Fruit fly (Drosophila melanogaster) whole organism, embryonic: ENCODE data around the gene CG1640.

Experiments used
- Bgb ChIP-seq: fragments of 200-800 bp; sonication (Bioruptor generic); IDR thresholded peaks from 2 replicates; pipeline ENCODE4 v1.3.6; 2022; ENCODE audit warnings: missing biosample characterization, missing genetic modification characterization; ENCODE audit not compliant: partially characterized antibody
- CG10209 ChIP-seq: fragments of 200-800 bp; sonication (Bioruptor generic); optimal IDR thresholded peaks from 3 replicates; lab custom pipeline; 2017; ENCODE audit warnings: missing biosample characterization, mild to moderate bottlenecking, missing genetic modification characterization, missing genetic modification reagents
- CG10565 ChIP-seq: fragments of 200-800 bp; sonication (Bioruptor generic); optimal IDR thresholded peaks from 3 replicates; lab custom pipeline; 2016; ENCODE audit warnings: missing biosample characterization, mild to moderate bottlenecking, missing genetic modification characterization
- CG15011 ChIP-seq: fragments of 200-800 bp; sonication (Bioruptor generic); optimal IDR thresholded peaks from 3 replicates; lab custom pipeline; 2018; ENCODE audit warnings: missing biosample characterization, mild to moderate bottlenecking, missing genetic modification characterization
- CG15269 ChIP-seq: fragments of 200-800 bp; sonication (Bioruptor generic); optimal IDR thresholded peaks from 2 replicates; lab custom pipeline; 2018; ENCODE audit warnings: missing biosample characterization, mild to moderate bottlenecking, missing genetic modification characterization, moderate library complexity
- CG15696 ChIP-seq: fragments of 200-800 bp; sonication (Bioruptor generic); optimal IDR thresholded peaks from 2 replicates; lab custom pipeline; 2019; ENCODE audit warnings: missing biosample characterization, mild to moderate bottlenecking, missing genetic modification characterization, moderate library complexity
- CG16779 ChIP-seq: fragments of 200-800 bp; sonication (Bioruptor generic); IDR thresholded peaks from 2 replicates; pipeline ENCODE4 v1.3.6; 2022; ENCODE audit warnings: missing biosample characterization, missing genetic modification characterization
- CG16815 ChIP-seq: fragments of 200-800 bp; sonication (Bioruptor generic); optimal IDR thresholded peaks from 3 replicates; lab custom pipeline; 2017; ENCODE audit warnings: missing biosample characterization, mild to moderate bottlenecking, missing genetic modification characterization
- CG18262 ChIP-seq: fragments of 200-800 bp; optimal IDR thresholded peaks from 3 replicates; lab custom pipeline; 2019; ENCODE audit warnings: missing biosample characterization, mild to moderate bottlenecking, missing genetic modification characterization, moderate library complexity
- CG2875 ChIP-seq: fragments of 200-800 bp; sonication (Bioruptor generic); optimal IDR thresholded peaks from 2 replicates; lab custom pipeline; 2017; ENCODE audit warnings: missing biosample characterization, mild to moderate bottlenecking, missing genetic modification characterization, missing genetic modification reagents
- CG31388 ChIP-seq: fragments of 200-800 bp; sonication (Bioruptor generic); optimal IDR thresholded peaks from 2 replicates; lab custom pipeline; 2016; ENCODE audit warnings: missing biosample characterization, missing genetic modification characterization
- CG42726 ChIP-seq: fragments of 200-800 bp; sonication (Bioruptor generic); IDR thresholded peaks from 2 replicates; pipeline ENCODE4 v1.3.6; 2022; ENCODE audit warnings: missing biosample characterization, missing genetic modification characterization; ENCODE audit not compliant: partially characterized antibody
- CG4707 ChIP-seq: fragments of 200-800 bp; sonication (Bioruptor generic); optimal IDR thresholded peaks from 2 replicates; lab custom pipeline; 2018; ENCODE audit warnings: missing biosample characterization, mild to moderate bottlenecking, missing genetic modification characterization, moderate library complexity
- CG7556 ChIP-seq: fragments of 200-800 bp; sonication (Bioruptor generic); optimal IDR thresholded peaks from 2 replicates; lab custom pipeline; 2017; ENCODE audit warnings: missing biosample characterization, mild to moderate bottlenecking, missing genetic modification characterization
- CG8089 ChIP-seq: fragments of 200-800 bp; sonication (Bioruptor generic); optimal IDR thresholded peaks from 3 replicates; lab custom pipeline; 2016; ENCODE audit warnings: missing biosample characterization, missing genetic modification characterization
- CG9817 ChIP-seq: fragments of 200-800 bp; sonication (Bioruptor generic); optimal IDR thresholded peaks from 2 replicates; lab custom pipeline; 2018; ENCODE audit warnings: missing biosample characterization, mild to moderate bottlenecking, missing genetic modification characterization, moderate library complexity
- CG9876 ChIP-seq: fragments of 200-800 bp; sonication (Bioruptor generic); optimal IDR thresholded peaks from 2 replicates; lab custom pipeline; 2016; ENCODE audit warnings: missing biosample characterization, missing genetic modification characterization
- CHES-1-like ChIP-seq: fragments of 200-800 bp; sonication (Bioruptor generic); optimal IDR thresholded peaks from 2 replicates; lab custom pipeline; 2016; ENCODE audit warnings: missing biosample characterization, missing genetic modification characterization
- Camta ChIP-seq: fragments of 200-800 bp; sonication (Bioruptor generic); optimal IDR thresholded peaks from 2 replicates; lab custom pipeline; 2016; ENCODE audit warnings: missing biosample characterization, missing genetic modification characterization
- Chrac-16 ChIP-seq: fragments of 200-800 bp; sonication (Bioruptor generic); optimal IDR thresholded peaks from 3 replicates; lab custom pipeline; 2016; ENCODE audit warnings: missing biosample characterization, missing genetic modification characterization
- ERR ChIP-seq: fragments of 200-800 bp; sonication (Bioruptor generic); optimal IDR thresholded peaks from 2 replicates; lab custom pipeline; 2016; ENCODE audit warnings: missing biosample characterization, missing genetic modification characterization
- Eip74EF ChIP-seq, 2 experiments: fragments of 200-800 bp in 1 of 2; fragments of >200 bp in 1 of 2; sonication (Bioruptor generic) in 1 of 2; optimal IDR thresholded peaks; 2 replicates each; lab custom pipeline; 2017 to 2019; ENCODE audit warnings: missing biosample characterization in 2 of 2, missing genetic modification characterization in 2 of 2, mild to moderate bottlenecking in 1 of 2, moderate library complexity in 1 of 2
- Gug ChIP-seq: fragments of 200-800 bp; sonication (Bioruptor generic); IDR thresholded peaks from 4 replicates; pipeline ENCODE4 v1.3.6; 2022; ENCODE audit warnings: missing biosample characterization, missing genetic modification characterization
- HLH4C ChIP-seq: fragments of 200-800 bp; sonication (Bioruptor generic); IDR thresholded peaks from 3 replicates; pipeline ENCODE4 v1.3.6; 2022; ENCODE audit warnings: missing biosample characterization, missing genetic modification characterization; ENCODE audit not compliant: partially characterized antibody
- Hsf ChIP-seq: fragments of 200-800 bp; sonication (Bioruptor generic); optimal IDR thresholded peaks from 3 replicates; lab custom pipeline; 2016; ENCODE audit warnings: missing biosample characterization, missing genetic modification characterization
- MBD-R2 ChIP-seq: fragments of 200-800 bp; sonication (Bioruptor generic); IDR thresholded peaks from 2 replicates; pipeline ENCODE4 v1.3.6; 2022; ENCODE audit warnings: missing biosample characterization, missing genetic modification characterization
- Nf-YC ChIP-seq: fragments of 200-800 bp; optimal IDR thresholded peaks from 3 replicates; lab custom pipeline; 2019; ENCODE audit warnings: missing biosample characterization, mild to moderate bottlenecking, missing genetic modification characterization, moderate library complexity
- Optix ChIP-seq: fragments of 200-800 bp; sonication (Bioruptor generic); IDR thresholded peaks from 3 replicates; pipeline ENCODE4 v1.3.6; 2022; ENCODE audit warnings: missing biosample characterization, missing genetic modification characterization
- Rfx ChIP-seq: fragments of 200-800 bp; sonication (Bioruptor generic); IDR thresholded peaks from 2 replicates; pipeline ENCODE4 v1.3.6; 2022; ENCODE audit warnings: missing biosample characterization, missing genetic modification characterization
- YL-1 ChIP-seq: fragments of 200-800 bp; sonication (Bioruptor generic); optimal IDR thresholded peaks from 3 replicates; lab custom pipeline; 2017; ENCODE audit warnings: missing biosample characterization, mild to moderate bottlenecking, missing genetic modification characterization
- bigmax ChIP-seq: fragments of 200-800 bp; sonication (Bioruptor generic); optimal IDR thresholded peaks from 2 replicates; lab custom pipeline; 2018; ENCODE audit warnings: missing biosample characterization, mild to moderate bottlenecking, missing genetic modification characterization
- btn ChIP-seq: fragments of 200-800 bp; sonication (Bioruptor generic); optimal IDR thresholded peaks from 2 replicates; lab custom pipeline; 2016; ENCODE audit warnings: missing biosample characterization, missing genetic modification characterization
- cato ChIP-seq: fragments of 200-800 bp; sonication (Bioruptor generic); optimal IDR thresholded peaks from 2 replicates; lab custom pipeline; 2016; ENCODE audit warnings: missing biosample characterization, missing genetic modification characterization, borderline replicate concordance
- corto ChIP-seq: fragments of 200-800 bp; sonication (Bioruptor generic); optimal IDR thresholded peaks from 2 replicates; lab custom pipeline; 2016; ENCODE audit warnings: missing biosample characterization, mild to moderate bottlenecking, missing genetic modification characterization, moderate library complexity
- crp ChIP-seq, 2 experiments: fragments of 200-800 bp; sonication (Bioruptor generic); optimal IDR thresholded peaks; 2 replicates in 1 of 2; 3 replicates in 1 of 2; lab custom pipeline; 2017; ENCODE audit warnings: missing biosample characterization in 2 of 2, missing genetic modification characterization in 2 of 2, mild to moderate bottlenecking in 1 of 2, moderate library complexity in 1 of 2
- gt ChIP-seq: fragments of 200-800 bp; sonication (Bioruptor generic); IDR thresholded peaks from 2 replicates; pipeline ENCODE4 v1.3.6; 2022; ENCODE audit warnings: missing biosample characterization, missing genetic modification characterization
- her ChIP-seq: fragments of 200-800 bp; sonication (Bioruptor generic); optimal IDR thresholded peaks from 2 replicates; lab custom pipeline; 2016; ENCODE audit warnings: missing biosample characterization, missing genetic modification characterization
- insv ChIP-seq, 2 experiments: fragments of 200-800 bp; sonication (Bioruptor generic); optimal IDR thresholded peaks; 3 replicates each; lab custom pipeline; 2016 to 2018; ENCODE audit warnings: missing biosample characterization in 2 of 2, missing genetic modification characterization in 2 of 2
- jing ChIP-seq: fragments of 200-800 bp; sonication (Bioruptor generic); optimal IDR thresholded peaks from 2 replicates; lab custom pipeline; 2018; ENCODE audit warnings: missing biosample characterization, mild to moderate bottlenecking, missing genetic modification characterization
- pnt ChIP-seq: fragments of 200-800 bp; sonication (Bioruptor generic); optimal IDR thresholded peaks from 3 replicates; lab custom pipeline; 2016; ENCODE audit warnings: missing biosample characterization, missing genetic modification characterization
- sd ChIP-seq: fragments of 200-800 bp; sonication (Bioruptor generic); optimal IDR thresholded peaks from 3 replicates; lab custom pipeline; 2018; ENCODE audit warnings: missing biosample characterization, mild to moderate bottlenecking, missing genetic modification characterization, moderate library complexity
- slbo ChIP-seq: fragments of 200-800 bp; sonication (Bioruptor generic); IDR thresholded peaks from 2 replicates; pipeline ENCODE4 v1.3.6; 2022; ENCODE audit warnings: missing biosample characterization, missing genetic modification characterization
- so ChIP-seq: fragments of 200-800 bp; sonication (Bioruptor generic); IDR thresholded peaks from 3 replicates; pipeline ENCODE4 v1.3.6; 2022; ENCODE audit warnings: missing biosample characterization, missing genetic modification characterization
- tgo ChIP-seq: fragments of 200-800 bp; sonication (Bioruptor generic); IDR thresholded peaks from 3 replicates; pipeline ENCODE4 v1.3.6; 2022; ENCODE audit warnings: missing biosample characterization, missing genetic modification characterization
- twi ChIP-seq: fragments of 200-800 bp; optimal IDR thresholded peaks from 2 replicates; lab custom pipeline; 2019; ENCODE audit warnings: missing biosample characterization, mild to moderate bottlenecking, missing genetic modification characterization, moderate library complexity
- tx ChIP-seq: fragments of 200-800 bp; sonication (Bioruptor generic); optimal IDR thresholded peaks from 2 replicates; lab custom pipeline; 2016; ENCODE audit warnings: missing biosample characterization, missing genetic modification characterization
- vfl ChIP-seq: fragments of 200-800 bp; sonication (Bioruptor generic); optimal IDR thresholded peaks from 2 replicates; lab custom pipeline; 2016; ENCODE audit warnings: missing biosample characterization, missing genetic modification characterization
- vnd ChIP-seq: fragments of 200-800 bp; sonication (Bioruptor generic); IDR thresholded peaks from 3 replicates; pipeline ENCODE4 v1.3.6; 2022; ENCODE audit warnings: missing biosample characterization, missing genetic modification characterization; ENCODE audit not compliant: partially characterized antibody
- yki ChIP-seq: fragments of >200 bp; optimal IDR thresholded peaks from 3 replicates; lab custom pipeline; 2018

CG1640 gene

DNA sequence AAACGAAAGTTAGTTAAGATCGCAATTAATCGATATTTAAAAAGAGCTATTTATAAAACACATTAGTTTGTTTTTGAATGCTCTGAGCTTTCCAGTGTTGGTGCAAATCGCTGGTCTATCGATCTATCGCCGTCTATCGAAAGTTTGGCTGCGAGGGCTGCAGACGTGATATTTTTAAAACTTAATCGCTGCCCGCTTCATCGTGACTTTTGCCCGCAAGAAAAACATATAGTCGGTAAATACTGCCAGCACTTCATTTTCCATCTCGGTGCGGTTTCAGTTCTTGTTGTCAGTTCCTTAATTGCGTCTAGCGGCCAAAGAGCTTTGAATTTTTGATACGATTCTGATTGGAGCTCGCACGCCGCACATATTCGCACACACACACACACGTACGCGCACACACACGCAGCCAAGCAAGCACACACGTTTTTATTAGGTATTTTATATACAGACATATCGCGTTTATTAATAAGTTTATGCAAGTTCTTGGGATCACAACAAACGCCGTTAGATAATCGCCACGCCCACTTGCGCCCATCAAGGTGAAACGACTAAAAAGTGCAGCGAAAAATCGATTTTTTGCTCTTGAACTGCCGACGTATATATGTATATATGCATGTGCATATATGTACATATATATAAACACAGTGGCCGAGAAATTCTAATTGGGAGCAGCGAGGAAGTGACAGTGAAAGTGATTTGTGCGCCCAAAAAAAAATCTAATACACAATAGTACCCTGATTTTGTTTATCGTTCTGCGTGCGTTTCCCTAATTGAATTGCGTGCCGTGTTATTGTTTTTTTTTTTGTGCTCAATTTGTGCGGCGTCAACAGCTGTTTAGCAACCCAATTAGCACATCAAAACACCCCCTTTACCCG, 659 bp downstream of the CG1640 start (continued):
- TF ChIP-seq CG18262 (no peak), CG31388 (GFP tag; lab: Kevin White, UChicago) (no peak), Optix (GFP tag; lab: Robert Waterston, UW) (no peak), insv (GFP tag; optimal IDR thresholded peaks at IDR 0.05; lab: Kevin White, UChicago) (peak in 1 of 2 experiments; percentile 61), sd (peak; percentile 7), CG9817 (tag; lab: Kevin White, UChicago) (no peak), so (GFP tag; lab: Robert Waterston, UW) (0 out of 3 replicates have a peak, but pooled peaks have one; percentile 49), YL-1 (GFP tag; lab: Kevin White, UChicago) (peak; percentile 6), CG15011 (GFP tag; lab: Kevin White, UChicago) (no peak), pnt (GFP tag; lab: Kevin White, UChicago) (no peak), Hsf (no peak), CG8089 (GFP tag; lab: Kevin White, UChicago) (no peak), CG42726 (GFP tag; lab: Robert Waterston, UW) (peak; percentile 64; the same call in 1 of the 2 replicates), Eip74EF (GFP tag; optimal IDR thresholded peaks at IDR 0.05; lab: Kevin White, UChicago) (no peak), tx (no peak), corto (GFP tag; lab: Kevin White, UChicago) (no peak), CG7556 (GFP tag; lab: Kevin White, UChicago) (no peak), CG15696 (tag; lab: Kevin White, UChicago) (no peak), CG15269 (tag; lab: Kevin White, UChicago) (no peak), Rfx (GFP tag; lab: Robert Waterston, UW) (peak; percentile 60), her (GFP tag; lab: Kevin White, UChicago) (no peak), Gug (GFP tag; lab: Robert Waterston, UW) (peak; percentile 10; the same call in 1 of the 4 replicates), ERR (GFP tag; lab: Kevin White, UChicago) (no peak), Nf-YC (peak; percentile 79), crp (GFP tag; optimal IDR thresholded peaks at IDR 0.05; lab: Kevin White, UChicago) (peak in 1 of 2 experiments; percentile 3), cato (GFP tag; lab: Kevin White, UChicago) (no peak), CG10209 (GFP tag; lab: Kevin White, UChicago) (no peak), Bgb (peak; percentile 76), btn (GFP tag; lab: Kevin White, UChicago) (no peak), tgo (no peak), gt (no peak), twi (tag; lab: Kevin White, UChicago) (no peak), CG9876 (GFP tag; lab: Kevin White, UChicago) (no peak), CG2875 (GFP tag; lab: Kevin White, UChicago) (no peak), CHES-1-like (GFP tag; lab: Kevin White, UChicago) (peak; percentile 44), yki (lab: Kevin White, UChicago) (no peak), jing (GFP tag; lab: Kevin White, UChicago) (no peak), vnd (GFP tag; lab: Robert Waterston, UW) (peak; percentile 53; the same call in 2 of the 3 replicates), vfl (GFP tag; lab: Kevin White, UChicago) (no peak), HLH4C (peak; percentile 75), CG4707 (GFP tag; lab: Kevin White, UChicago) (no peak), CG10565 (GFP tag; lab: Kevin White, UChicago) (no peak), Camta (GFP tag; lab: Kevin White, UChicago) (no peak), CG16779 (no peak), MBD-R2 (GFP tag; lab: Robert Waterston, UW) (peak; percentile 59), CG16815 (GFP tag; lab: Kevin White, UChicago) (no peak), bigmax (GFP tag; lab: Kevin White, UChicago) (no peak), slbo (GFP tag; lab: Robert Waterston, UW) (peak; percentile 37; the same call in 1 of the 2 replicates), Chrac-16 (GFP tag; lab: Kevin White, UChicago) (no peak)
